Worm (Caenorhabditis elegans) whole organism, L2 larva: ENCODE results near the gene chil-10.

Source experiments
- C34F6.9 ChIP-seq: fragments of 150-350 bp; optimal IDR thresholded peaks from 2 replicates; lab custom pipeline; 2014; ENCODE audit warnings: missing biosample characterization, missing genetic modification characterization
- F13H6.1 ChIP-seq: sonication (generic microtip); optimal IDR thresholded peaks from 2 replicates; lab custom pipeline; 2016; ENCODE audit warnings: missing genetic modification characterization, missing compliant biosample characterization
- R02D3.7 ChIP-seq: fragments of 150-350 bp; optimal IDR thresholded peaks from 2 replicates; lab custom pipeline; 2014; ENCODE audit warnings: missing biosample characterization, missing genetic modification characterization
- Y55F3AM.14 ChIP-seq: fragments of 200-800 bp; sonication (Bioruptor generic); optimal IDR thresholded peaks from 2 replicates; lab custom pipeline; 2018; ENCODE audit warnings: mild to moderate bottlenecking, missing genetic modification characterization, missing compliant biosample characterization
- alr-1 ChIP-seq: fragments of 150-350 bp; optimal IDR thresholded peaks from 2 replicates; lab custom pipeline; 2014; ENCODE audit warnings: missing biosample characterization, missing genetic modification characterization
- aly-2 ChIP-seq: fragments of 150-350 bp; optimal IDR thresholded peaks from 2 replicates; lab custom pipeline; 2014; ENCODE audit warnings: missing biosample characterization, missing genetic modification characterization
- blmp-1 ChIP-seq: sonication (generic microtip); optimal IDR thresholded peaks from 2 replicates; lab custom pipeline; 2017; ENCODE audit warnings: missing genetic modification characterization, mild to moderate bottlenecking, missing compliant biosample characterization, antibody characterized with exemption, moderate library complexity; ENCODE audit not compliant: insufficient read depth
- ceh-16 ChIP-seq: fragments of 150-350 bp; optimal IDR thresholded peaks from 2 replicates; lab custom pipeline; 2014; ENCODE audit warnings: missing biosample characterization, missing genetic modification characterization
- ceh-82 ChIP-seq: fragments of 150-350 bp; optimal IDR thresholded peaks from 2 replicates; lab custom pipeline; 2014; ENCODE audit warnings: missing biosample characterization, missing genetic modification characterization
- crh-2 ChIP-seq: sonication (generic microtip); optimal IDR thresholded peaks from 2 replicates; lab custom pipeline; 2017; ENCODE audit warnings: missing biosample characterization, missing genetic modification characterization
- dmd-4 ChIP-seq: sonication (generic microtip); optimal IDR thresholded peaks from 2 replicates; lab custom pipeline; 2017; ENCODE audit warnings: missing biosample characterization, missing genetic modification characterization
- egl-27 ChIP-seq: sonication (generic microtip); optimal IDR thresholded peaks from 3 replicates; lab custom pipeline; 2017; ENCODE audit warnings: missing biosample characterization, missing genetic modification reagents, missing genetic modification characterization
- elt-1 ChIP-seq: fragments of 150-350 bp; optimal IDR thresholded peaks from 2 replicates; lab custom pipeline; 2014; ENCODE audit warnings: missing biosample characterization, missing genetic modification characterization
- elt-3 ChIP-seq: sonication (generic microtip); optimal IDR thresholded peaks from 2 replicates; lab custom pipeline; 2017; ENCODE audit warnings: missing biosample characterization, missing genetic modification characterization
- fos-1 ChIP-seq: fragments of 150-350 bp; optimal IDR thresholded peaks from 2 replicates; lab custom pipeline; 2014; ENCODE audit warnings: missing biosample characterization, missing genetic modification characterization
- gmeb-1 ChIP-seq: fragments of 150-350 bp; optimal IDR thresholded peaks from 2 replicates; lab custom pipeline; 2014; ENCODE audit warnings: missing biosample characterization, missing genetic modification characterization
- lin-11 ChIP-seq: fragments of 150-350 bp; sonication (generic microtip); optimal IDR thresholded peaks from 2 replicates; lab custom pipeline; 2014; ENCODE audit warnings: missing biosample characterization, missing genetic modification characterization, inconsistent platforms, mixed read lengths
- lin-13 ChIP-seq: fragments of 150-350 bp; optimal IDR thresholded peaks from 2 replicates; lab custom pipeline; 2014; ENCODE audit warnings: missing biosample characterization, missing genetic modification reagents, missing genetic modification characterization
- lin-39 ChIP-seq: fragments of 150-350 bp; optimal IDR thresholded peaks from 2 replicates; lab custom pipeline; 2014; ENCODE audit warnings: missing biosample characterization, missing genetic modification reagents, missing genetic modification characterization
- lsy-2 ChIP-seq, 2 experiments: fragments of 150-350 bp in 1 of 2; sonication (generic microtip) in 1 of 2; optimal IDR thresholded peaks; 2 replicates each; lab custom pipeline; 2014 to 2017; ENCODE audit warnings: missing biosample characterization in 2 of 2, missing genetic modification characterization in 2 of 2
- mab-5 ChIP-seq: fragments of 150-350 bp; optimal IDR thresholded peaks from 2 replicates; lab custom pipeline; 2014; ENCODE audit warnings: missing biosample characterization, missing genetic modification characterization
- mbf-1 ChIP-seq: sonication (generic microtip); optimal IDR thresholded peaks from 2 replicates; lab custom pipeline; 2017; ENCODE audit warnings: missing biosample characterization, missing genetic modification characterization
- mdl-1 ChIP-seq, 2 experiments: fragments of 150-350 bp in 1 of 2; sonication (generic microtip) in 1 of 2; optimal IDR thresholded peaks; 2 replicates each; lab custom pipeline; 2017; ENCODE audit warnings: missing biosample characterization in 2 of 2, missing genetic modification characterization in 2 of 2
- nhr-10 ChIP-seq: sonication (generic microtip); optimal IDR thresholded peaks from 2 replicates; lab custom pipeline; 2017; ENCODE audit warnings: missing biosample characterization, missing genetic modification characterization
- nhr-11 ChIP-seq: fragments of 150-350 bp; optimal IDR thresholded peaks from 2 replicates; lab custom pipeline; 2014; ENCODE audit warnings: missing biosample characterization, missing genetic modification characterization
- nhr-129 ChIP-seq: fragments of 150-350 bp; optimal IDR thresholded peaks from 2 replicates; lab custom pipeline; 2014; ENCODE audit warnings: missing biosample characterization, missing genetic modification characterization
- nhr-23 ChIP-seq: fragments of 150-350 bp; optimal IDR thresholded peaks from 2 replicates; lab custom pipeline; 2014; ENCODE audit warnings: missing biosample characterization, missing genetic modification reagents, missing genetic modification characterization
- nhr-25 ChIP-seq: fragments of 150-350 bp; sonication (generic microtip); optimal IDR thresholded peaks from 3 replicates; lab custom pipeline; 2014; ENCODE audit warnings: missing biosample characterization, missing genetic modification characterization
- nhr-6 ChIP-seq: fragments of 150-350 bp; optimal IDR thresholded peaks from 2 replicates; lab custom pipeline; 2014; ENCODE audit warnings: missing biosample characterization, missing genetic modification characterization
- nhr-77 ChIP-seq: fragments of 150-350 bp; optimal IDR thresholded peaks from 2 replicates; lab custom pipeline; 2014; ENCODE audit warnings: missing biosample characterization, missing genetic modification characterization
- peb-1 ChIP-seq: fragments of 150-350 bp; optimal IDR thresholded peaks from 2 replicates; lab custom pipeline; 2014; ENCODE audit warnings: missing biosample characterization, missing genetic modification characterization
- sem-4 ChIP-seq: fragments of 150-350 bp; optimal IDR thresholded peaks from 2 replicates; lab custom pipeline; 2014; ENCODE audit warnings: missing biosample characterization, missing genetic modification reagents, missing genetic modification characterization
- skn-1 ChIP-seq: sonication (generic microtip); optimal IDR thresholded peaks from 2 replicates; lab custom pipeline; 2017; ENCODE audit warnings: missing biosample characterization, missing genetic modification characterization
- sma-9 ChIP-seq, 2 experiments: fragments of 150-350 bp in 1 of 2; sonication (generic microtip) in 1 of 2; optimal IDR thresholded peaks; 2 replicates each; lab custom pipeline; 2014 to 2016; ENCODE audit warnings: missing genetic modification characterization in 2 of 2, mild to moderate bottlenecking in 1 of 2, missing biosample characterization in 1 of 2, missing compliant biosample characterization in 1 of 2, missing genetic modification reagents in 1 of 2, moderate library complexity in 1 of 2
- snpc-4 ChIP-seq: fragments of 150-350 bp; optimal IDR thresholded peaks from 2 replicates; lab custom pipeline; 2014; ENCODE audit warnings: missing biosample characterization, missing genetic modification characterization
- unc-39 ChIP-seq: fragments of 150-350 bp; optimal IDR thresholded peaks from 2 replicates; lab custom pipeline; 2014; ENCODE audit warnings: missing biosample characterization, missing genetic modification characterization
- unc-55 ChIP-seq: fragments of 150-350 bp; sonication (generic microtip); optimal IDR thresholded peaks from 3 replicates; lab custom pipeline; 2014; ENCODE audit warnings: missing biosample characterization, missing genetic modification reagents, missing genetic modification characterization
- unc-62 ChIP-seq: fragments of 150-350 bp; optimal IDR thresholded peaks from 2 replicates; lab custom pipeline; 2014; ENCODE audit warnings: missing biosample characterization, missing genetic modification reagents, missing genetic modification characterization
- zag-1 ChIP-seq: fragments of 150-350 bp; optimal IDR thresholded peaks from 2 replicates; lab custom pipeline; 2014; ENCODE audit warnings: missing biosample characterization, missing genetic modification characterization
- ztf-1 ChIP-seq: fragments of 200-800 bp; sonication (Bioruptor generic); conservative IDR thresholded peaks from 2 replicates; pipeline ENCODE4 v1.3.6; 2022; ENCODE audit warnings: missing genetic modification characterization, missing compliant biosample characterization
- ztf-11 ChIP-seq: sonication (generic microtip); optimal IDR thresholded peaks from 2 replicates; lab custom pipeline; 2017; ENCODE audit warnings: missing biosample characterization, missing genetic modification characterization

The chil-10 gene

ce11 chrX:992650-993403, 35.1 kb downstream of the chil-10 start (continued):
- TF ChIP-seq dmd-4 (tag; lab: Kevin White, UChicago): no peak

- TF ChIP-seq mdl-1 (tag; optimal IDR thresholded peaks at IDR 0.05; lab: Kevin White, UChicago): no peak
- TF ChIP-seq, all 48 proteins: peak for 0
Measured at ce11 chrX:994678-995077, 37.0 kb downstream of the chil-10 start.

- TF ChIP-seq elt-3 (tag; lab: Kevin White, UChicago) (no peak), ceh-16 (tag; lab: Kevin White, UChicago) (no peak), nhr-129 (tag; lab: Kevin White, UChicago) (no peak), ztf-1 (GFP tag; lab: Robert Waterston, UW) (no peak), elt-1 (tag; lab: Kevin White, UChicago) (no peak), mdl-1 (tag; optimal IDR thresholded peaks at IDR 0.05; lab: Kevin White, UChicago) (no peak), peb-1 (no peak), lin-39 (tag; lab: Kevin White, UChicago) (no peak), unc-62 (no peak), Y55F3AM.14 (GFP tag; lab: Kevin White, UChicago) (no peak), lin-13 (GFP tag; lab: Kevin White, UChicago) (no peak), lin-11 (no peak), nhr-23 (tag; lab: Kevin White, UChicago) (no peak), gmeb-1 (tag; lab: Kevin White, UChicago) (no peak), unc-39 (tag; lab: Kevin White, UChicago) (no peak), snpc-4 (no peak), nhr-25 (no peak)
Measured at ce11 chrX:1004037-1004436, 46.4 kb downstream of the chil-10 start, which contains the start of gene cutl-21. cutl-21 (plus strand) TSS chrX:1004337.

- peak; percentile 4 for TF ChIP-seq nhr-129 (tag; lab: Kevin White, UChicago)
- no peak for TF ChIP-seq blmp-1
- peak; percentile 22 for TF ChIP-seq nhr-25
- TF ChIP-seq nhr-10 (tag; lab: Kevin White, UChicago): no peak
- TF ChIP-seq sem-4 (tag; lab: Kevin White, UChicago): no peak
- TF ChIP-seq R02D3.7 (tag; lab: Kevin White, UChicago): no peak
- TF ChIP-seq lsy-2 (tag; optimal IDR thresholded peaks at IDR 0.05; lab: Kevin White, UChicago): no peak
- no peak for TF ChIP-seq ceh-16 (tag; lab: Kevin White, UChicago)
- TF ChIP-seq nhr-11: no peak
- no peak for TF ChIP-seq F13H6.1 (tag; lab: Kevin White, UChicago)
- TF ChIP-seq ceh-82 (tag; lab: Kevin White, UChicago): no peak
- no peak for TF ChIP-seq crh-2 (tag; lab: Kevin White, UChicago)
- no peak for TF ChIP-seq ztf-11
- no peak for TF ChIP-seq mbf-1
- peak; percentile 3 for TF ChIP-seq nhr-6 (tag; lab: Kevin White, UChicago)
- no peak for TF ChIP-seq dmd-4 (tag; lab: Kevin White, UChicago)
- no peak for TF ChIP-seq ztf-1 (GFP tag; lab: Robert Waterston, UW)
- no peak for TF ChIP-seq lin-11
- TF ChIP-seq lin-13 (GFP tag; lab: Kevin White, UChicago): no peak
- TF ChIP-seq peb-1: no peak
- TF ChIP-seq nhr-77 (tag; lab: Kevin White, UChicago): no peak
- TF ChIP-seq Y55F3AM.14 (GFP tag; lab: Kevin White, UChicago): no peak
Measured at ce11 chrX:1005026-1005425, 47.3 kb downstream of the chil-10 start.

- TF ChIP-seq zag-1 (tag; lab: Kevin White, UChicago): no peak
- no peak for TF ChIP-seq dmd-4 (tag; lab: Kevin White, UChicago)
- no peak for TF ChIP-seq elt-1 (tag; lab: Kevin White, UChicago)
- TF ChIP-seq elt-3 (tag; lab: Kevin White, UChicago): no peak
- no peak for TF ChIP-seq egl-27 (tag; lab: Kevin White, UChicago)
- TF ChIP-seq alr-1 (tag; lab: Kevin White, UChicago): no peak
- TF ChIP-seq C34F6.9 (tag; lab: Kevin White, UChicago): no peak
- no peak for TF ChIP-seq fos-1 (tag; lab: Kevin White, UChicago)
- TF ChIP-seq F13H6.1 (tag; lab: Kevin White, UChicago): no peak
- TF ChIP-seq lin-39 (tag; lab: Kevin White, UChicago): no peak
- TF ChIP-seq aly-2 (tag; lab: Kevin White, UChicago): no peak
- TF ChIP-seq skn-1 (tag; lab: Kevin White, UChicago): no peak
- no peak for TF ChIP-seq mab-5 (tag; lab: Kevin White, UChicago)
- TF ChIP-seq unc-55 (GFP tag; lab: Kevin White, UChicago): no peak
- TF ChIP-seq sma-9 (GFP tag; optimal IDR thresholded peaks at IDR 0.05; lab: Kevin White, UChicago): no peak
- TF ChIP-seq sma-9 (tag; optimal IDR thresholded peaks at IDR 0.05; lab: Kevin White, UChicago): no peak
- TF ChIP-seq, all 48 proteins: peak for 0
Measured at ce11 chrX:1009512-1009911, 51.8 kb downstream of the chil-10 start.
